Worm (Caenorhabditis elegans): ENCODE results near the gene abhd-3.1.

- TF ChIP-seq ztf-29 (GFP tag; IDR thresholded peaks at IDR 0.05) (no peak), cog-1 (tag; optimal IDR thresholded peaks at IDR 0.05) (no peak), flt-1 (GFP tag; IDR thresholded peaks at IDR 0.05) (no peak), klf-2 (GFP tag; conservative IDR thresholded peaks at IDR 0.05) (no peak), ref-1 (GFP tag; conservative IDR thresholded peaks at IDR 0.05) (no peak)
Observed at ce11 chrV:19961971-19962370, 6.7 kb downstream of the abhd-3.1 start.
